In the genomic region with DNA sequence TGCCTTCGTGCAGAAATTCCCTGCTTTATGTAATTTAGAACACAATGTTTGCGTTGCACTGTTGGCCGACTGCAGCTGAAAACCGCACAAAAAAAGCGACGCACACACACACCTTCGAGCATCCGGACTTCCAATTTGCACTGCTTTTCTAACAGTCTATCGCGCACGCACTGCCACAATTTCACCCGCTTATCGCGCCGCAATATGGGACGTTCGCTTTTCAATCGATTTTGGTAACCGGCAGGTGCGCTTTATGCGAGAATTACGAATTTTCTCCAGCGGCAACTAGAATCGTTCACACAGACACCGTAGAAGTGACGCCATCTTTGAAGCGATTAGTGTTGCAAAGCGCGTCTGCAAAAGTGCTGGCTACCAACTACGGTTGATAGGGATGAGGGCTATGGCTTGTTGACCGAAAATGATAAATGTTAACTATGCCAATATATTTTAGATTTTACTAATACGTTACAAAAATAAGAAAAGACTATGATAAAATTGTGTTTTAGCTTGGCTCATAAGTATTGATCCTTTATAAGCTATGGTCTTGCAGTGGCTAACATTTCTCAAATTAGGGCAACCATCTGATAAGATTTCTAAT, we compare ENCODE assay signal across 4 fruit fly cellular contexts.
TF ChIP-seq lines count a peak whose summit lies in the region.

wdb (minus strand) TSS at position 352 of the 598 bp plus-strand sequence.

TF ChIP-seq in whole organism, adult, 20 proteins besides CTCF, POLR2A, EP300 and RAD21 (continued from another document):
- no peak for TF ChIP-seq kay (GFP tag; lab: Kevin White, UChicago; ENCODE audit: borderline replicate concordance)
- TF ChIP-seq CG12768 (GFP tag; optimal IDR thresholded peaks at IDR 0.05; lab: Kevin White, UChicago): peak; percentile 75
- peak; percentile 81 for TF ChIP-seq toe (GFP tag; optimal IDR thresholded peaks at IDR 0.05; lab: Kevin White, UChicago)

TF ChIP-seq in whole organism, embryonic, 481 proteins besides CTCF, POLR2A, EP300 and RAD21 (continued from another document and continues in another):
- TF ChIP-seq CG16813 (GFP tag; IDR thresholded peaks at IDR 0.05; lab: Robert Waterston, UW; ENCODE audit: partially characterized antibody): no peak
- no peak for TF ChIP-seq CG13775 (GFP tag; optimal IDR thresholded peaks at IDR 0.05; lab: Kevin White, UChicago)
- no peak for TF ChIP-seq B-H2 (GFP tag; optimal IDR thresholded peaks at IDR 0.05; lab: Kevin White, UChicago)
- no peak for TF ChIP-seq CG4282 (GFP tag; optimal IDR thresholded peaks at IDR 0.05; lab: Kevin White, UChicago)
- TF ChIP-seq Hsf (GFP tag; optimal IDR thresholded peaks at IDR 0.05; lab: Kevin White, UChicago): peak; percentile 27
- TF ChIP-seq zfh1 (GFP tag; IDR thresholded peaks at IDR 0.05; lab: Robert Waterston, UW): no peak
- no peak for TF ChIP-seq vnd (GFP tag; IDR thresholded peaks at IDR 0.05; lab: Robert Waterston, UW; ENCODE audit: partially characterized antibody)
- peak; percentile 24 for TF ChIP-seq CG9609 (GFP tag; optimal IDR thresholded peaks at IDR 0.05; lab: Kevin White, UChicago)
- peak; percentile 96 for TF ChIP-seq Ets65A (GFP tag; lab: Kevin White, UChicago)
- peak; percentile 78 for TF ChIP-seq CG2120 (GFP tag; optimal IDR thresholded peaks at IDR 0.05; lab: Kevin White, UChicago)
- no peak for TF ChIP-seq Ada2b (GFP tag; IDR thresholded peaks at IDR 0.05; lab: Robert Waterston, UW)
- peak; percentile 0 for TF ChIP-seq Camta (GFP tag; optimal IDR thresholded peaks at IDR 0.05; lab: Kevin White, UChicago)
- TF ChIP-seq ATbp (GFP tag; optimal IDR thresholded peaks at IDR 0.05; lab: Kevin White, UChicago): no peak
- TF ChIP-seq CG5180 (GFP tag; optimal IDR thresholded peaks at IDR 0.05; lab: Kevin White, UChicago): no peak
- no peak for TF ChIP-seq amos (GFP tag; IDR thresholded peaks at IDR 0.05; lab: Robert Waterston, UW; ENCODE audit: partially characterized antibody)
- no peak for TF ChIP-seq HLH3B (GFP tag; IDR thresholded peaks at IDR 0.05; lab: Robert Waterston, UW)
- TF ChIP-seq YL-1 (GFP tag; optimal IDR thresholded peaks at IDR 0.05; lab: Kevin White, UChicago): peak; percentile 53
- TF ChIP-seq CG43689 (GFP tag; IDR thresholded peaks at IDR 0.05; lab: Robert Waterston, UW): no peak
- TF ChIP-seq Usf (GFP tag; optimal IDR thresholded peaks at IDR 0.05; lab: Kevin White, UChicago): no peak
- peak; percentile 9 for TF ChIP-seq slou (GFP tag; optimal IDR thresholded peaks at IDR 0.05; lab: Kevin White, UChicago)
- no peak for TF ChIP-seq ato (GFP tag; IDR thresholded peaks at IDR 0.05; lab: Robert Waterston, UW; ENCODE audit: partially characterized antibody)
- TF ChIP-seq kay (GFP tag; optimal IDR thresholded peaks at IDR 0.05; lab: Kevin White, UChicago): no peak
- no peak for TF ChIP-seq CG9932 (GFP tag; IDR thresholded peaks at IDR 0.05; lab: Robert Waterston, UW)
- TF ChIP-seq Kr (GFP tag; optimal IDR thresholded peaks at IDR 0.05; lab: Kevin White, UChicago): no peak
- TF ChIP-seq phol (tag; optimal IDR thresholded peaks at IDR 0.05; lab: Kevin White, UChicago): peak; percentile 100
- no peak for TF ChIP-seq CG31365 (tag; optimal IDR thresholded peaks at IDR 0.05; lab: Kevin White, UChicago)
- peak; percentile 1 for TF ChIP-seq dm (GFP tag; optimal IDR thresholded peaks at IDR 0.05; lab: Kevin White, UChicago)
- TF ChIP-seq Asciz (GFP tag; optimal IDR thresholded peaks at IDR 0.05; lab: Kevin White, UChicago): no peak
- TF ChIP-seq Side (GFP tag; optimal IDR thresholded peaks at IDR 0.05; lab: Kevin White, UChicago): peak; percentile 43
- TF ChIP-seq CG13894 (tag; optimal IDR thresholded peaks at IDR 0.05; lab: Kevin White, UChicago): no peak
- TF ChIP-seq CG32767 (GFP tag; IDR thresholded peaks at IDR 0.05; lab: Robert Waterston, UW): no peak
- no peak for TF ChIP-seq Doc2 (GFP tag; IDR thresholded peaks at IDR 0.05; lab: Robert Waterston, UW)
- peak; percentile 43 for TF ChIP-seq CG9437 (GFP tag; optimal IDR thresholded peaks at IDR 0.05; lab: Kevin White, UChicago)
- no peak for TF ChIP-seq Hand (GFP tag; optimal IDR thresholded peaks at IDR 0.05; lab: Kevin White, UChicago)
- TF ChIP-seq Bteb2 (GFP tag; optimal IDR thresholded peaks at IDR 0.05; lab: Kevin White, UChicago): peak; percentile 46
- TF ChIP-seq Chrac-16 (GFP tag; optimal IDR thresholded peaks at IDR 0.05; lab: Kevin White, UChicago): peak; percentile 52
- peak; percentile 24 for TF ChIP-seq Hr3 (GFP tag; optimal IDR thresholded peaks at IDR 0.05; lab: Kevin White, UChicago)
- no peak for TF ChIP-seq CG8924 (tag; optimal IDR thresholded peaks at IDR 0.05; lab: Kevin White, UChicago)
- TF ChIP-seq CG4360 (GFP tag; IDR thresholded peaks at IDR 0.05; lab: Robert Waterston, UW): no peak
- TF ChIP-seq pzg (GFP tag; optimal IDR thresholded peaks at IDR 0.05; lab: Kevin White, UChicago): peak; percentile 36
- no peak for TF ChIP-seq Ssrp (tag; optimal IDR thresholded peaks at IDR 0.05; lab: Kevin White, UChicago)
- no peak for TF ChIP-seq Ptx1 (GFP tag; IDR thresholded peaks at IDR 0.05; lab: Robert Waterston, UW)

TF ChIP-seq in whole organism, prepupa, 60 proteins besides CTCF, POLR2A, EP300 and RAD21 (continued from another document):
- TF ChIP-seq net (GFP tag; optimal IDR thresholded peaks at IDR 0.05; lab: Kevin White, UChicago): peak; percentile 52
- TF ChIP-seq svp (GFP tag; lab: Kevin White, UChicago): peak; percentile 53
- peak; percentile 66 for TF ChIP-seq pdm3 (GFP tag; optimal IDR thresholded peaks at IDR 0.05; lab: Kevin White, UChicago)
- TF ChIP-seq Ets21C (GFP tag; optimal IDR thresholded peaks at IDR 0.05; lab: Kevin White, UChicago): peak; percentile 65
- peak; percentile 73 for TF ChIP-seq Eip78C (GFP tag; lab: Kevin White, UChicago)
- no peak for TF ChIP-seq CG9139 (GFP tag; optimal IDR thresholded peaks at IDR 0.05; lab: Kevin White, UChicago)
- TF ChIP-seq CG6276 (GFP tag; optimal IDR thresholded peaks at IDR 0.05; lab: Kevin White, UChicago): no peak
- TF ChIP-seq topi (GFP tag; optimal IDR thresholded peaks at IDR 0.05; lab: Kevin White, UChicago): peak; percentile 51
- peak; percentile 74 for TF ChIP-seq CG31627 (GFP tag; optimal IDR thresholded peaks at IDR 0.05; lab: Kevin White, UChicago)
- TF ChIP-seq Hr39 (GFP tag; optimal IDR thresholded peaks at IDR 0.05; lab: Kevin White, UChicago): peak; percentile 70
- TF ChIP-seq Sox14 (GFP tag; optimal IDR thresholded peaks at IDR 0.05; lab: Kevin White, UChicago): peak; percentile 73
- TF ChIP-seq Smox (GFP tag; optimal IDR thresholded peaks at IDR 0.05; lab: Kevin White, UChicago): peak; percentile 35
- peak; percentile 19 for TF ChIP-seq CG11902 (GFP tag; optimal IDR thresholded peaks at IDR 0.05; lab: Kevin White, UChicago)
- peak; percentile 71 for TF ChIP-seq esn (GFP tag; optimal IDR thresholded peaks at IDR 0.05; lab: Kevin White, UChicago)

TF ChIP-seq in whole organism, wandering third instar larva, 38 proteins besides CTCF, POLR2A, EP300 and RAD21 (continued from another document):
- TF ChIP-seq sage (GFP tag; optimal IDR thresholded peaks at IDR 0.05; lab: Kevin White, UChicago) (no peak), woc (GFP tag; optimal IDR thresholded peaks at IDR 0.05; lab: Kevin White, UChicago) (peak; percentile 68), dl (GFP tag; optimal IDR thresholded peaks at IDR 0.05; lab: Kevin White, UChicago; ENCODE audit: insufficient read depth in 1 of 2, partially characterized antibody in 2 of 2) (no peak), HLH106 (tag; optimal IDR thresholded peaks at IDR 0.05; lab: Kevin White, UChicago) (peak; percentile 69), Hr83 (GFP tag; optimal IDR thresholded peaks at IDR 0.05; lab: Kevin White, UChicago; ENCODE audit: poor library complexity, severe bottlenecking) (peak; percentile 68), sv (GFP tag; optimal IDR thresholded peaks at IDR 0.05; lab: Kevin White, UChicago) (peak; percentile 26), lola (GFP tag; optimal IDR thresholded peaks at IDR 0.05; lab: Kevin White, UChicago) (no peak), pan (optimal IDR thresholded peaks at IDR 0.05; lab: Kevin White, UChicago) (no peak), rgr (GFP tag; optimal IDR thresholded peaks at IDR 0.05; lab: Kevin White, UChicago) (peak; percentile 73), Jra (GFP tag; optimal IDR thresholded peaks at IDR 0.05; lab: Kevin White, UChicago) (peak; percentile 56), GATAd (GFP tag; optimal IDR thresholded peaks at IDR 0.05; lab: Kevin White, UChicago) (peak; percentile 41), Mio (GFP tag; optimal IDR thresholded peaks at IDR 0.05; lab: Kevin White, UChicago) (no peak), OdsH (GFP tag; optimal IDR thresholded peaks at IDR 0.05; lab: Kevin White, UChicago) (peak; percentile 17)
